Fruit fly (Drosophila melanogaster) whole organism, embryonic: Measurements from ENCODE around the gene CG2962.

Experiments used
- Bgb ChIP-seq: fragments of 200-800 bp; sonication (Bioruptor generic); IDR thresholded peaks from 2 replicates; pipeline ENCODE4 v1.3.6; 2022; ENCODE audit warnings: missing biosample characterization, missing genetic modification characterization; ENCODE audit not compliant: partially characterized antibody
- CG11695 ChIP-seq: fragments of 200-800 bp; sonication (Bioruptor generic); IDR thresholded peaks from 3 replicates; pipeline ENCODE4 v1.3.6; 2022; ENCODE audit warnings: missing biosample characterization, missing genetic modification characterization
- CG12744 ChIP-seq: fragments of 200-800 bp; sonication (Bioruptor generic); optimal IDR thresholded peaks from 2 replicates; lab custom pipeline; 2016; ENCODE audit warnings: missing biosample characterization, missing genetic modification characterization
- CG13123 ChIP-seq: fragments of 200-800 bp; sonication (Bioruptor generic); optimal IDR thresholded peaks from 2 replicates; lab custom pipeline; 2016; ENCODE audit warnings: missing biosample characterization, missing genetic modification characterization
- CG14014 ChIP-seq: fragments of 200-800 bp; sonication (Bioruptor generic); IDR thresholded peaks from 2 replicates; pipeline ENCODE4 v1.3.6; 2022; ENCODE audit warnings: missing biosample characterization, missing genetic modification characterization
- CG17186 ChIP-seq: fragments of 200-800 bp; sonication (Bioruptor generic); optimal IDR thresholded peaks from 3 replicates; lab custom pipeline; 2017; ENCODE audit warnings: missing biosample characterization, missing genetic modification reagents, missing genetic modification characterization
- CG17361 ChIP-seq: fragments of 200-800 bp; sonication (Bioruptor generic); IDR thresholded peaks from 3 replicates; pipeline ENCODE4 v1.3.6; 2022; ENCODE audit warnings: missing biosample characterization, missing genetic modification characterization
- CG17385 ChIP-seq: fragments of 200-800 bp; sonication (Bioruptor generic); optimal IDR thresholded peaks from 3 replicates; lab custom pipeline; 2018; ENCODE audit warnings: missing biosample characterization, mild to moderate bottlenecking, missing genetic modification characterization
- CG17802 ChIP-seq: fragments of 200-800 bp; sonication (Bioruptor generic); optimal IDR thresholded peaks from 2 replicates; lab custom pipeline; 2018; ENCODE audit warnings: missing biosample characterization, mild to moderate bottlenecking, missing genetic modification characterization, moderate library complexity
- CG31441 ChIP-seq: fragments of 200-800 bp; sonication (Bioruptor generic); IDR thresholded peaks from 2 replicates; pipeline ENCODE4 v1.3.6; 2022; ENCODE audit warnings: missing biosample characterization, missing genetic modification characterization
- CG32532 ChIP-seq: fragments of 200-800 bp; sonication (Bioruptor generic); IDR thresholded peaks from 2 replicates; pipeline ENCODE4 v1.3.6; 2022; ENCODE audit warnings: missing biosample characterization, missing genetic modification characterization
- CG33557 ChIP-seq: fragments of 200-800 bp; sonication (Bioruptor generic); optimal IDR thresholded peaks from 2 replicates; lab custom pipeline; 2019; ENCODE audit warnings: missing biosample characterization, mild to moderate bottlenecking, missing genetic modification characterization, moderate library complexity
- CG3407 ChIP-seq: fragments of 200-800 bp; sonication (Bioruptor generic); optimal IDR thresholded peaks from 2 replicates; lab custom pipeline; 2018; ENCODE audit warnings: missing biosample characterization, mild to moderate bottlenecking, missing genetic modification characterization
- CG4617 ChIP-seq: fragments of 200-800 bp; sonication (Bioruptor generic); optimal IDR thresholded peaks from 3 replicates; lab custom pipeline; 2016; ENCODE audit warnings: missing biosample characterization, missing genetic modification characterization, borderline replicate concordance
- CG4707 ChIP-seq: fragments of 200-800 bp; sonication (Bioruptor generic); optimal IDR thresholded peaks from 2 replicates; lab custom pipeline; 2018; ENCODE audit warnings: missing biosample characterization, mild to moderate bottlenecking, missing genetic modification characterization, moderate library complexity
- CG4854 ChIP-seq: fragments of 200-800 bp; sonication (Bioruptor generic); optimal IDR thresholded peaks from 2 replicates; lab custom pipeline; 2016; ENCODE audit warnings: missing biosample characterization, missing genetic modification characterization, inconsistent platforms
- CG6813 ChIP-seq: fragments of 200-800 bp; sonication (Bioruptor generic); optimal IDR thresholded peaks from 2 replicates; lab custom pipeline; 2017; ENCODE audit warnings: missing biosample characterization, missing genetic modification characterization, mild to moderate bottlenecking, moderate library complexity, missing genetic modification reagents
- CG7786 ChIP-seq: fragments of 200-800 bp; sonication (Bioruptor generic); optimal IDR thresholded peaks from 2 replicates; lab custom pipeline; 2016; ENCODE audit warnings: missing biosample characterization, missing genetic modification characterization
- CG7928 ChIP-seq: fragments of 200-800 bp; sonication (Bioruptor generic); optimal IDR thresholded peaks from 2 replicates; lab custom pipeline; 2017; ENCODE audit warnings: missing biosample characterization, mild to moderate bottlenecking, missing genetic modification characterization
- CG8290 ChIP-seq, 3 experiments: fragments of 200-800 bp; sonication (Bioruptor generic); optimal IDR thresholded peaks; 2 replicates each; lab custom pipeline; 2016 to 2019; ENCODE audit warnings: missing biosample characterization in 3 of 3, missing genetic modification characterization in 3 of 3, mild to moderate bottlenecking in 2 of 3, moderate library complexity in 1 of 3
- CG8765 ChIP-seq: fragments of 200-800 bp; sonication (Bioruptor generic); IDR thresholded peaks from 2 replicates; pipeline ENCODE4 v1.3.6; 2022; ENCODE audit warnings: missing biosample characterization, missing genetic modification characterization
- CG9215 ChIP-seq: fragments of 200-800 bp; sonication (Bioruptor generic); IDR thresholded peaks from 2 replicates; pipeline ENCODE4 v1.3.6; 2022; ENCODE audit warnings: missing biosample characterization, missing genetic modification characterization
- Dfd ChIP-seq, 2 experiments: fragments of >200 bp; optimal IDR thresholded peaks; 2 replicates each; lab custom pipeline; 2017; ENCODE audit warnings: missing biosample characterization in 2 of 2, missing genetic modification characterization in 2 of 2
- Dp ChIP-seq: fragments of 200-800 bp; sonication (Bioruptor generic); optimal IDR thresholded peaks from 2 replicates; lab custom pipeline; 2018; ENCODE audit warnings: missing biosample characterization, mild to moderate bottlenecking, missing genetic modification characterization, moderate library complexity
- Drgx ChIP-seq: fragments of 200-800 bp; sonication (Bioruptor generic); IDR thresholded peaks from 2 replicates; pipeline ENCODE4 v1.3.6; 2022; ENCODE audit warnings: missing biosample characterization, missing genetic modification characterization
- Gsc ChIP-seq: fragments of 200-800 bp; sonication (Bioruptor generic); IDR thresholded peaks from 2 replicates; pipeline ENCODE4 v1.3.6; 2022; ENCODE audit warnings: missing biosample characterization, missing genetic modification characterization
- HLHmδ ChIP-seq: fragments of 200-800 bp; sonication (Bioruptor generic); optimal IDR thresholded peaks from 2 replicates; lab custom pipeline; 2018; ENCODE audit warnings: missing biosample characterization, mild to moderate bottlenecking, missing genetic modification characterization, moderate library complexity
- Poxn ChIP-seq: fragments of 200-800 bp; sonication (Bioruptor generic); IDR thresholded peaks from 2 replicates; pipeline ENCODE4 v1.3.6; 2022; ENCODE audit warnings: missing biosample characterization, missing genetic modification characterization
- Scr ChIP-seq: fragments of 200-800 bp; sonication (Bioruptor generic); IDR thresholded peaks from 2 replicates; pipeline ENCODE4 v1.3.6; 2022; ENCODE audit warnings: missing biosample characterization, missing genetic modification characterization; ENCODE audit not compliant: partially characterized antibody
- abd-A ChIP-seq: fragments of 200-800 bp; sonication (Bioruptor generic); optimal IDR thresholded peaks from 3 replicates; lab custom pipeline; 2019; ENCODE audit warnings: missing biosample characterization, mild to moderate bottlenecking, missing genetic modification characterization, moderate library complexity
- ac ChIP-seq: fragments of 200-800 bp; sonication (Bioruptor generic); optimal IDR thresholded peaks from 3 replicates; lab custom pipeline; 2017; ENCODE audit warnings: missing biosample characterization, mild to moderate bottlenecking, missing genetic modification characterization
- caup ChIP-seq: fragments of 200-800 bp; sonication (Bioruptor generic); optimal IDR thresholded peaks from 3 replicates; lab custom pipeline; 2017; ENCODE audit warnings: missing biosample characterization, mild to moderate bottlenecking, missing genetic modification characterization, moderate library complexity; ENCODE audit not compliant: severe bottlenecking
- chm ChIP-seq: fragments of 200-800 bp; sonication (Bioruptor generic); IDR thresholded peaks from 2 replicates; pipeline ENCODE4 v1.3.6; 2022; ENCODE audit warnings: missing biosample characterization, missing genetic modification characterization
- ci ChIP-seq: fragments of 200-800 bp; sonication (Bioruptor generic); IDR thresholded peaks from 3 replicates; pipeline ENCODE4 v1.3.6; 2022; ENCODE audit warnings: missing biosample characterization, missing genetic modification characterization
- en ChIP-seq: fragments of 200-800 bp; sonication (Bioruptor generic); optimal IDR thresholded peaks from 2 replicates; lab custom pipeline; 2016; ENCODE audit warnings: missing biosample characterization, missing genetic modification characterization
- fd64A ChIP-seq: fragments of 200-800 bp; sonication (Bioruptor generic); optimal IDR thresholded peaks from 3 replicates; lab custom pipeline; 2018; ENCODE audit warnings: missing biosample characterization, mild to moderate bottlenecking, missing genetic modification characterization
- fu2 ChIP-seq: fragments of 200-800 bp; sonication (Bioruptor generic); optimal IDR thresholded peaks from 2 replicates; lab custom pipeline; 2016; ENCODE audit warnings: missing biosample characterization, missing genetic modification characterization
- gcm ChIP-seq: fragments of 200-800 bp; sonication (Bioruptor generic); optimal IDR thresholded peaks from 2 replicates; lab custom pipeline; 2019; ENCODE audit warnings: missing biosample characterization, mild to moderate bottlenecking, missing genetic modification characterization, moderate library complexity
- gcm2 ChIP-seq: fragments of 200-800 bp; sonication (Bioruptor generic); optimal IDR thresholded peaks from 2 replicates; lab custom pipeline; 2016; ENCODE audit warnings: missing biosample characterization, missing genetic modification characterization
- h ChIP-seq: fragments of >200 bp; optimal IDR thresholded peaks from 2 replicates; lab custom pipeline; 2017
- lab ChIP-seq: fragments of 200-800 bp; sonication (Bioruptor generic); optimal IDR thresholded peaks from 3 replicates; lab custom pipeline; 2017; ENCODE audit warnings: missing biosample characterization, missing genetic modification characterization, mild to moderate bottlenecking, moderate library complexity, missing genetic modification reagents
- lilli ChIP-seq: fragments of 200-800 bp; sonication (Bioruptor generic); optimal IDR thresholded peaks from 3 replicates; lab custom pipeline; 2016; ENCODE audit warnings: missing biosample characterization, missing genetic modification characterization
- lmd ChIP-seq: fragments of 200-800 bp; sonication (Bioruptor generic); IDR thresholded peaks from 2 replicates; pipeline ENCODE4 v1.3.6; 2022; ENCODE audit warnings: missing biosample characterization, missing genetic modification characterization
- onecut ChIP-seq: fragments of 200-800 bp; sonication (Bioruptor generic); IDR thresholded peaks from 2 replicates; pipeline ENCODE4 v1.3.6; 2022; ENCODE audit warnings: missing biosample characterization, missing genetic modification characterization
- p53 ChIP-seq: fragments of 200-800 bp; sonication (Bioruptor generic); optimal IDR thresholded peaks from 2 replicates; lab custom pipeline; 2016; ENCODE audit warnings: missing biosample characterization, missing genetic modification characterization
- phol ChIP-seq: fragments of 200-800 bp; sonication (Bioruptor generic); optimal IDR thresholded peaks from 3 replicates; lab custom pipeline; 2018; ENCODE audit warnings: missing biosample characterization, mild to moderate bottlenecking, missing genetic modification characterization, moderate library complexity
- sr ChIP-seq: fragments of 200-800 bp; sonication (Bioruptor generic); IDR thresholded peaks from 3 replicates; pipeline ENCODE4 v1.3.6; 2022; ENCODE audit warnings: missing biosample characterization, missing genetic modification characterization
- twi ChIP-seq: fragments of 200-800 bp; optimal IDR thresholded peaks from 2 replicates; lab custom pipeline; 2019; ENCODE audit warnings: missing biosample characterization, mild to moderate bottlenecking, missing genetic modification characterization, moderate library complexity
- vfl ChIP-seq: fragments of 200-800 bp; sonication (Bioruptor generic); optimal IDR thresholded peaks from 2 replicates; lab custom pipeline; 2016; ENCODE audit warnings: missing biosample characterization, missing genetic modification characterization

CG2962 gene

DNA sequence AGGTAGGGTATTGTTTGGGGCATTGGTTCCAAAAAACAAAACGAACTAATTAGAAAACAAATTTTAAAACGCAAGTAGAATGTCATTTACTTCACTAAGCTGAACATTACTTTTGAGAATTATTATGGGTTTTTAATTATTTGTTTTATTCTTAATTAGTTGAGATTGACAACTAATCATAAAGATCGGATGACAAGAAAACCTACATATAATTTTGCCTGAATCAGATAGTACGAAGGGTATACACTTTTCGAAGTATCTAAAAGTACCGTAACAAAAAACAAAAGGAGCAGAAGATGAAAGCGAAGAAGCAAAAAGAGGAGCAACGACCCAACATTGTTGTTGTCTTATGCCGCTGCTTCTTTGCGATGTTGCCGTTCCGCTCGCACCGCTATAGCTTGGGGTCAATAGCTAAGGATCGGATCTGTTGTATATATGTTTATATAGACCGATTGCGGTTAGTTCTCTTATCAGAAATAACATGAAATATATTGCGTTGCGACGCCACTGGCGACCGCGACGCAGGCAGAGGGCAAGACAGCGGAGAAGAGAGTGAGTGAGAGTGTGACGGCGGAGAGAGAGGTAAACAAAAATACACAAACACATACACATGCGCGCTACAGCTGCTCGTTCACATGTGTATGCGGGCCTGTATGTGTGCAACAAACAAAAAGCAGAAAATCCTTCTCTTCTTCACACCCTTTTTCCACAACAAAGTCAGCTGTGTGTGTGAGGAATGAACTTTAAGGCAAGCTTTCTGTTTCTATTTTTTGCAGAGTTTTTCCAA, 5.1 kb downstream of the CG2962 start (continued):
- peak; percentile 41; the same call in 1 of the 2 replicates for TF ChIP-seq lmd
- TF ChIP-seq CG6813, result no peak
- TF ChIP-seq CG13123, result no peak
- TF ChIP-seq CG33557 (GFP tag; lab: Kevin White, UChicago), result no peak
- peak; percentile 35 for TF ChIP-seq caup
- TF ChIP-seq abd-A, result no peak
- no peak for TF ChIP-seq Gsc (GFP tag; lab: Robert Waterston, UW)
- TF ChIP-seq ac (GFP tag; lab: Kevin White, UChicago), result no peak
- TF ChIP-seq p53 (GFP tag; lab: Kevin White, UChicago), result no peak
- peak; percentile 35 for TF ChIP-seq HLHmδ (GFP tag; lab: Kevin White, UChicago)
- no peak for TF ChIP-seq CG8765 (GFP tag; lab: Robert Waterston, UW)
- TF ChIP-seq CG4617 (GFP tag; lab: Kevin White, UChicago), result no peak
- TF ChIP-seq CG17361 (GFP tag; lab: Robert Waterston, UW), result peak; percentile 69
- TF ChIP-seq CG7928 (GFP tag; lab: Kevin White, UChicago), result no peak
- TF ChIP-seq CG12744 (GFP tag; lab: Kevin White, UChicago), result peak; percentile 6
- no peak for TF ChIP-seq Dp
- TF ChIP-seq CG17385 (GFP tag; lab: Kevin White, UChicago), result peak; percentile 55
- no peak for TF ChIP-seq CG14014
- TF ChIP-seq en (GFP tag; lab: Kevin White, UChicago), result no peak
- TF ChIP-seq CG4854 (GFP tag; lab: Kevin White, UChicago), result no peak
- no peak for TF ChIP-seq CG17186 (GFP tag; lab: Kevin White, UChicago)
- no peak for TF ChIP-seq vfl (GFP tag; lab: Kevin White, UChicago)
- no peak for TF ChIP-seq ci (GFP tag; lab: Robert Waterston, UW)
- TF ChIP-seq CG3407 (GFP tag; lab: Kevin White, UChicago), result peak; percentile 30
- peak; percentile 75 for TF ChIP-seq Drgx (GFP tag; lab: Robert Waterston, UW)
- TF ChIP-seq phol, result peak; percentile 73
- TF ChIP-seq CG8290 (GFP tag; optimal IDR thresholded peaks at IDR 0.05; lab: Kevin White, UChicago), result peak; percentile 11
- no peak for TF ChIP-seq CG8290 (tag; optimal IDR thresholded peaks at IDR 0.05; lab: Kevin White, UChicago)
- no peak for TF ChIP-seq gcm2
- TF ChIP-seq fd64A (GFP tag; lab: Kevin White, UChicago), result no peak
- TF ChIP-seq CG17802 (tag; lab: Kevin White, UChicago), result no peak
- TF ChIP-seq h (lab: Kevin White, UChicago), result no peak
- TF ChIP-seq CG32532, result no peak; the same call in 1 of the 2 replicates
- 0 out of 3 replicates have a peak, but pooled peaks have one; percentile 23 for TF ChIP-seq CG11695 (GFP tag; lab: Robert Waterston, UW)
- TF ChIP-seq CG9215 (GFP tag; lab: Robert Waterston, UW), result peak; percentile 35; the same call in 1 of the 2 replicates
- TF ChIP-seq Scr, result no peak; the same call in 1 of the 2 replicates
- no peak for TF ChIP-seq onecut
- TF ChIP-seq chm (GFP tag; lab: Robert Waterston, UW), result no peak
- TF ChIP-seq CG31441, result peak; percentile 66
- no peak; the same call in 1 of the 2 replicates for TF ChIP-seq Bgb (GFP tag; lab: Robert Waterston, UW)
- TF ChIP-seq Dfd (GFP tag; optimal IDR thresholded peaks at IDR 0.05; lab: Kevin White, UChicago), result no peak
- TF ChIP-seq fu2 (GFP tag; lab: Kevin White, UChicago), result peak; percentile 15
- TF ChIP-seq CG7786, result peak; percentile 8
- TF ChIP-seq gcm, result peak; percentile 8
- no peak for TF ChIP-seq sr (GFP tag; lab: Robert Waterston, UW)
- TF ChIP-seq lilli (GFP tag; lab: Kevin White, UChicago), result peak; percentile 63
- no peak for TF ChIP-seq Poxn (GFP tag; lab: Robert Waterston, UW)
- TF ChIP-seq CG4707, result no peak
- TF ChIP-seq twi (tag; lab: Kevin White, UChicago), result no peak
- peak; percentile 61 for TF ChIP-seq lab (GFP tag; lab: Kevin White, UChicago)
